Worm (Caenorhabditis elegans): ENCODE measurements around the gene ttbk-5.

- TF ChIP-seq zag-1 (tag; optimal IDR thresholded peaks at IDR 0.05) (no peak), lin-13 (GFP tag; optimal IDR thresholded peaks at IDR 0.05) (no peak), C34F6.9 (tag; optimal IDR thresholded peaks at IDR 0.05) (no peak), nhr-12 (tag; optimal IDR thresholded peaks at IDR 0.05) (no peak), fos-1 (tag; optimal IDR thresholded peaks at IDR 0.05) (no peak), ceh-82 (tag; optimal IDR thresholded peaks at IDR 0.05) (no peak), elt-3 (tag; optimal IDR thresholded peaks at IDR 0.05) (no peak), lin-11 (tag; optimal IDR thresholded peaks at IDR 0.05) (no peak), aly-2 (tag; optimal IDR thresholded peaks at IDR 0.05) (no peak), nhr-129 (tag; optimal IDR thresholded peaks at IDR 0.05) (no peak), snpc-4 (tag; optimal IDR thresholded peaks at IDR 0.05) (no peak)
Measured at ce11 chrIV:10040803-10041202, 49.7 kb upstream of the ttbk-5 start, which contains the start of gene dhs-31.
